Worm (Caenorhabditis elegans) whole organism, young adult: ENCODE measurements around the gene K08D12.8.
A peak's percentile ranks its signal among the peaks of the same experiment; 100 is the strongest.

Experiments
- B0019.2 ChIP-seq: fragments of 200-800 bp; sonication (Bioruptor generic); conservative IDR thresholded peaks from 2 replicates; pipeline ENCODE4 v1.3.6; 2022; ENCODE audit warnings: missing genetic modification reagents, missing genetic modification characterization, missing compliant biosample characterization
- B0261.1 ChIP-seq: sonication (generic microtip); optimal IDR thresholded peaks from 2 replicates; lab custom pipeline; 2016; ENCODE audit warnings: mild to moderate bottlenecking, missing genetic modification characterization, moderate library complexity, missing compliant biosample characterization
- B0336.3 ChIP-seq: fragments of 200-800 bp; sonication (Bioruptor generic); IDR thresholded peaks from 2 replicates; pipeline ENCODE4 v1.3.6; 2022; ENCODE audit warnings: missing genetic modification characterization, missing compliant biosample characterization
- F22D6.2 ChIP-seq: sonication (generic microtip); optimal IDR thresholded peaks from 2 replicates; lab custom pipeline; 2016; ENCODE audit warnings: mild to moderate bottlenecking, missing genetic modification characterization, missing compliant biosample characterization
- F52B5.7 ChIP-seq: sonication (generic microtip); optimal IDR thresholded peaks from 2 replicates; lab custom pipeline; 2016; ENCODE audit warnings: mild to moderate bottlenecking, missing genetic modification characterization, missing compliant biosample characterization
- F57C9.4 ChIP-seq: sonication (generic microtip); optimal IDR thresholded peaks from 2 replicates; lab custom pipeline; 2017; ENCODE audit warnings: mild to moderate bottlenecking, missing genetic modification characterization, missing compliant biosample characterization
- K12H6.12 ChIP-seq: fragments of 200-800 bp; sonication (Bioruptor generic); optimal IDR thresholded peaks from 2 replicates; lab custom pipeline; 2018; ENCODE audit warnings: mild to moderate bottlenecking, missing genetic modification characterization, missing compliant biosample characterization
- T07F8.4 ChIP-seq: sonication (generic microtip); optimal IDR thresholded peaks from 2 replicates; lab custom pipeline; 2016; ENCODE audit warnings: mild to moderate bottlenecking, missing genetic modification characterization, moderate library complexity, missing compliant biosample characterization
- Y53F4B.3 ChIP-seq: fragments of 200-800 bp; sonication (Bioruptor generic); IDR thresholded peaks from 2 replicates; pipeline ENCODE4 v1.3.6; 2022; ENCODE audit warnings: missing genetic modification reagents, missing genetic modification characterization, missing compliant biosample characterization
- Y53G8AR.9 ChIP-seq: fragments of 200-800 bp; sonication (Bioruptor generic); conservative IDR thresholded peaks from 2 replicates; pipeline ENCODE4 v1.3.6; 2022; ENCODE audit warnings: missing genetic modification reagents, missing genetic modification characterization, missing compliant biosample characterization
- Y56A3A.18 ChIP-seq: fragments of 200-800 bp; sonication (Bioruptor generic); IDR thresholded peaks from 2 replicates; pipeline ENCODE4 v1.3.6; 2022; ENCODE audit warnings: missing genetic modification reagents, missing genetic modification characterization, missing compliant biosample characterization
- Y79H2A.3 ChIP-seq: fragments of 200-800 bp; sonication (Bioruptor generic); conservative IDR thresholded peaks from 2 replicates; pipeline ENCODE4 v1.3.6; 2022; ENCODE audit warnings: missing genetic modification reagents, missing genetic modification characterization, missing compliant biosample characterization
- Y95B8A.8 ChIP-seq: fragments of 200-800 bp; sonication (Bioruptor generic); IDR thresholded peaks from 2 replicates; pipeline ENCODE4 v1.3.6; 2022; ENCODE audit warnings: missing genetic modification reagents, missing genetic modification characterization, missing compliant biosample characterization
- ZK185.1 ChIP-seq: sonication (generic microtip); optimal IDR thresholded peaks from 2 replicates; lab custom pipeline; 2016; ENCODE audit warnings: mild to moderate bottlenecking, missing genetic modification characterization, missing compliant biosample characterization; ENCODE audit not compliant: poor library complexity, severe bottlenecking
- aptf-3 ChIP-seq: fragments of 200-800 bp; sonication (Bioruptor generic); IDR thresholded peaks from 2 replicates; pipeline ENCODE4 v1.3.6; 2022; ENCODE audit warnings: missing genetic modification characterization, missing compliant biosample characterization
- attf-6 ChIP-seq: fragments of 200-800 bp; sonication (Bioruptor generic); IDR thresholded peaks from 2 replicates; pipeline ENCODE4 v1.3.6; 2022; ENCODE audit warnings: missing genetic modification reagents, missing genetic modification characterization, missing compliant biosample characterization
- cebp-2 ChIP-seq: fragments of 200-800 bp; sonication (Bioruptor generic); IDR thresholded peaks from 2 replicates; pipeline ENCODE4 v1.3.6; 2022; ENCODE audit warnings: missing genetic modification characterization, missing compliant biosample characterization
- chd-7 ChIP-seq: sonication (generic microtip); optimal IDR thresholded peaks from 2 replicates; lab custom pipeline; 2016; ENCODE audit warnings: mild to moderate bottlenecking, missing genetic modification characterization, moderate library complexity, missing compliant biosample characterization
- dox-1 ChIP-seq: fragments of 200-800 bp; sonication (Bioruptor generic); IDR thresholded peaks from 2 replicates; pipeline ENCODE4 v1.3.6; 2022; ENCODE audit warnings: missing genetic modification reagents, missing genetic modification characterization, missing compliant biosample characterization
- dpl-1 ChIP-seq: fragments of 150-350 bp; optimal IDR thresholded peaks from 2 replicates; lab custom pipeline; 2014; ENCODE audit warnings: missing biosample characterization, missing genetic modification reagents, missing genetic modification characterization
- efl-1 ChIP-seq: fragments of 150-350 bp; optimal IDR thresholded peaks from 2 replicates; lab custom pipeline; 2014; ENCODE audit warnings: missing biosample characterization, missing genetic modification reagents, missing genetic modification characterization
- egl-44 ChIP-seq: fragments of 200-800 bp; sonication (Bioruptor generic); IDR thresholded peaks from 2 replicates; pipeline ENCODE4 v1.3.6; 2022; ENCODE audit warnings: missing genetic modification reagents, missing genetic modification characterization, missing compliant biosample characterization
- ets-4 ChIP-seq: fragments of 200-800 bp; sonication (Bioruptor generic); optimal IDR thresholded peaks from 2 replicates; lab custom pipeline; 2018; ENCODE audit warnings: mild to moderate bottlenecking, missing genetic modification characterization, missing compliant biosample characterization
- gei-17 ChIP-seq: fragments of 200-800 bp; sonication (Bioruptor generic); optimal IDR thresholded peaks from 2 replicates; lab custom pipeline; 2018; ENCODE audit warnings: mild to moderate bottlenecking, missing genetic modification characterization, missing compliant biosample characterization
- hmg-1.2 ChIP-seq: fragments of 200-800 bp; sonication (Bioruptor generic); IDR thresholded peaks from 2 replicates; pipeline ENCODE4 v1.3.6; 2022; ENCODE audit warnings: missing genetic modification reagents, missing genetic modification characterization, missing compliant biosample characterization
- lin-35 ChIP-seq, 3 experiments: fragments of 150-350 bp in 2 of 3; sonication (generic microtip) in 1 of 3; optimal IDR thresholded peaks; 2 replicates each; lab custom pipeline; 2014 to 2018; ENCODE audit warnings: missing biosample characterization in 3 of 3, missing genetic modification characterization in 3 of 3, missing genetic modification reagents in 3 of 3
- lin-40 ChIP-seq: sonication (generic microtip); optimal IDR thresholded peaks from 2 replicates; lab custom pipeline; 2016; ENCODE audit warnings: missing genetic modification characterization, mild to moderate bottlenecking, missing compliant biosample characterization, missing genotype, missing genetic modification reagents
- lin-54 ChIP-seq: fragments of 200-800 bp; sonication (Bioruptor generic); optimal IDR thresholded peaks from 2 replicates; lab custom pipeline; 2018; ENCODE audit warnings: mild to moderate bottlenecking, missing genetic modification characterization, missing compliant biosample characterization
- madf-10 ChIP-seq: sonication (generic microtip); optimal IDR thresholded peaks from 2 replicates; lab custom pipeline; 2016; ENCODE audit warnings: mild to moderate bottlenecking, missing genetic modification characterization, missing compliant biosample characterization
- madf-3 ChIP-seq: fragments of 200-800 bp; sonication (Bioruptor generic); IDR thresholded peaks from 2 replicates; pipeline ENCODE4 v1.3.6; 2022; ENCODE audit warnings: missing genetic modification reagents, missing genetic modification characterization, missing compliant biosample characterization
- madf-8 ChIP-seq: fragments of 200-800 bp; sonication (Bioruptor generic); conservative IDR thresholded peaks from 2 replicates; pipeline ENCODE4 v1.3.6; 2022; ENCODE audit warnings: missing genetic modification reagents, missing genetic modification characterization, missing compliant biosample characterization
- mcd-1 ChIP-seq: fragments of 200-800 bp; sonication (Bioruptor generic); IDR thresholded peaks from 2 replicates; pipeline ENCODE4 v1.3.6; 2022; ENCODE audit warnings: missing genetic modification reagents, missing genetic modification characterization, missing compliant biosample characterization
- mel-28 ChIP-seq: sonication (generic microtip); optimal IDR thresholded peaks from 2 replicates; lab custom pipeline; 2016; ENCODE audit warnings: borderline replicate concordance, mild to moderate bottlenecking, missing genetic modification characterization, missing compliant biosample characterization
- mes-4 ChIP-seq: sonication (generic microtip); optimal IDR thresholded peaks from 2 replicates; lab custom pipeline; 2016; ENCODE audit warnings: missing genotype, missing genetic modification characterization, missing compliant biosample characterization
- nhr-179 ChIP-seq: sonication (generic microtip); optimal IDR thresholded peaks from 2 replicates; lab custom pipeline; 2016; ENCODE audit warnings: mild to moderate bottlenecking, missing genetic modification characterization, missing compliant biosample characterization
- pbrm-1 ChIP-seq: fragments of 200-800 bp; sonication (Bioruptor generic); IDR thresholded peaks from 2 replicates; pipeline ENCODE4 v1.3.6; 2022; ENCODE audit warnings: missing genetic modification reagents, missing genetic modification characterization, missing compliant biosample characterization
- pha-4 ChIP-seq: fragments of 150-350 bp; sonication (generic microtip); optimal IDR thresholded peaks from 2 replicates; lab custom pipeline; 2014; ENCODE audit warnings: missing biosample characterization, missing genetic modification reagents, missing genetic modification characterization
- rec-8 ChIP-seq, 2 experiments: sonication (generic microtip); optimal IDR thresholded peaks; 2 replicates each; lab custom pipeline; 2016; ENCODE audit warnings: mild to moderate bottlenecking in 2 of 2, missing genetic modification characterization in 2 of 2, missing genetic modification reagents in 2 of 2, missing genotype in 2 of 2, missing biosample characterization in 1 of 2, missing compliant biosample characterization in 1 of 2, moderate library complexity in 1 of 2
- sea-2 ChIP-seq: fragments of 200-800 bp; sonication (Bioruptor generic); IDR thresholded peaks from 2 replicates; pipeline ENCODE4 v1.3.6; 2022; ENCODE audit warnings: missing genetic modification characterization, missing compliant biosample characterization
- snpc-1.3 ChIP-seq: sonication (generic microtip); optimal IDR thresholded peaks from 2 replicates; lab custom pipeline; 2017; ENCODE audit warnings: missing genetic modification characterization, mild to moderate bottlenecking, missing compliant biosample characterization, antibody characterized with exemption, moderate library complexity, missing genotype, missing genetic modification reagents; ENCODE audit not compliant: insufficient read depth
- snpc-3.4 ChIP-seq: sonication (generic microtip); optimal IDR thresholded peaks from 2 replicates; lab custom pipeline; 2017; ENCODE audit warnings: missing genetic modification characterization, mild to moderate bottlenecking, missing compliant biosample characterization, antibody characterized with exemption, moderate library complexity, missing genotype, missing genetic modification reagents
- snpc-4 ChIP-seq, 5 experiments: fragments of 150-350 bp in 1 of 5; sonication (generic microtip) in 4 of 5; optimal IDR thresholded peaks; 2 replicates each; lab custom pipeline; 2014 to 2018; ENCODE audit warnings: missing genetic modification characterization in 5 of 5, missing biosample characterization in 3 of 5, antibody characterized with exemption in 2 of 5, mild to moderate bottlenecking in 2 of 5, missing compliant biosample characterization in 2 of 5, missing genotype in 2 of 5, moderate library complexity in 2 of 5, missing genetic modification reagents in 1 of 5
- xnd-1 ChIP-seq: sonication (generic microtip); optimal IDR thresholded peaks from 2 replicates; lab custom pipeline; 2016; ENCODE audit warnings: missing genotype, missing genetic modification reagents, missing genetic modification characterization, missing compliant biosample characterization
- zim-3 ChIP-seq: sonication (generic microtip); optimal IDR thresholded peaks from 2 replicates; lab custom pipeline; 2017; ENCODE audit warnings: mild to moderate bottlenecking, missing genetic modification characterization, moderate library complexity, missing compliant biosample characterization
- ztf-18 ChIP-seq: sonication (generic microtip); optimal IDR thresholded peaks from 2 replicates; lab custom pipeline; 2016; ENCODE audit warnings: missing genotype, mild to moderate bottlenecking, missing genetic modification characterization, missing compliant biosample characterization
- ztf-22 ChIP-seq: fragments of 200-800 bp; sonication (Bioruptor generic); optimal IDR thresholded peaks from 2 replicates; lab custom pipeline; 2018; ENCODE audit warnings: mild to moderate bottlenecking, missing genetic modification characterization, moderate library complexity, missing compliant biosample characterization
- ztf-6 ChIP-seq: fragments of 200-800 bp; sonication (Bioruptor generic); IDR thresholded peaks from 2 replicates; pipeline ENCODE4 v1.3.6; 2022; ENCODE audit warnings: missing genetic modification reagents, missing genetic modification characterization, missing compliant biosample characterization

K08D12.8 gene

ce11 chrIV:1711029-1711489, 14.9 kb upstream of the K08D12.8 start, which contains the start of gene rpi-2 (continued):
- peak; percentile 91 for TF ChIP-seq aptf-3 (GFP tag; lab: Robert Waterston, UW)
- 0 out of 2 replicates have a peak, but pooled peaks have one; percentile 65 for TF ChIP-seq cebp-2 (GFP tag; lab: Robert Waterston, UW)
- peak; percentile 86 for TF ChIP-seq mcd-1 (GFP tag; lab: Robert Waterston, UW)
- TF ChIP-seq B0336.3: peak; percentile 97
- no peak for TF ChIP-seq ztf-22 (GFP tag; lab: Kevin White, UChicago)
- peak; percentile 22 for TF ChIP-seq lin-40 (tag; lab: Kevin White, UChicago)
- TF ChIP-seq attf-6 (GFP tag; lab: Robert Waterston, UW): peak; percentile 90
- peak; percentile 42 for TF ChIP-seq K12H6.12 (tag; lab: Kevin White, UChicago)
- TF ChIP-seq Y95B8A.8 (GFP tag; lab: Robert Waterston, UW): peak; percentile 92
- peak; percentile 58 for TF ChIP-seq Y53F4B.3 (GFP tag; lab: Robert Waterston, UW)
- peak; percentile 93 for TF ChIP-seq madf-3 (GFP tag; lab: Robert Waterston, UW)
- TF ChIP-seq snpc-3.4 (tag; lab: Kevin White, UChicago): peak; percentile 87
- peak; percentile 40 to 50 for TF ChIP-seq rec-8 (tag; optimal IDR thresholded peaks at IDR 0.05; lab: Kevin White, UChicago)
- 0 out of 2 replicates have a peak, but pooled peaks have one; percentile 21 for TF ChIP-seq sea-2 (GFP tag; lab: Robert Waterston, UW)
- peak; percentile 92 for TF ChIP-seq zim-3 (tag; lab: Kevin White, UChicago)
- TF ChIP-seq ztf-18 (tag; lab: Kevin White, UChicago): peak; percentile 58
- TF ChIP-seq efl-1 (GFP tag; lab: Kevin White, UChicago): no peak
- no peak for TF ChIP-seq madf-10 (tag; lab: Kevin White, UChicago)
- no peak for TF ChIP-seq pha-4 (tag; lab: Kevin White, UChicago)
- no peak for TF ChIP-seq F57C9.4 (tag; lab: Kevin White, UChicago)
- TF ChIP-seq madf-8 (GFP tag; lab: Robert Waterston, UW): peak; percentile 51
- no peak for TF ChIP-seq mel-28 (tag; lab: Kevin White, UChicago)
- peak; percentile 98 for TF ChIP-seq Y79H2A.3 (GFP tag; lab: Robert Waterston, UW)
- no peak for TF ChIP-seq snpc-1.3 (tag; lab: Kevin White, UChicago)
- TF ChIP-seq lin-35 (GFP tag; optimal IDR thresholded peaks at IDR 0.05; lab: Kevin White, UChicago): peak in 2 of 3 experiments; percentile 21 to 53
- no peak for TF ChIP-seq nhr-179
- TF ChIP-seq lin-54 (GFP tag; lab: Kevin White, UChicago): peak; percentile 86
- TF ChIP-seq dox-1 (GFP tag; lab: Robert Waterston, UW): peak; percentile 82
- TF ChIP-seq ets-4 (GFP tag; lab: Kevin White, UChicago): peak; percentile 34
- peak; percentile 97 for TF ChIP-seq F52B5.7 (tag; lab: Kevin White, UChicago)
- TF ChIP-seq pbrm-1 (GFP tag; lab: Robert Waterston, UW): peak; percentile 83
- TF ChIP-seq hmg-1.2 (GFP tag; lab: Robert Waterston, UW): peak; percentile 59
- TF ChIP-seq ZK185.1 (tag; lab: Kevin White, UChicago): no peak
- TF ChIP-seq mes-4 (tag; lab: Kevin White, UChicago): peak; percentile 60
- TF ChIP-seq Y53G8AR.9 (GFP tag; lab: Robert Waterston, UW): peak; percentile 96
- TF ChIP-seq dpl-1: peak; percentile 17
- TF ChIP-seq egl-44: peak; percentile 93
- no peak for TF ChIP-seq F22D6.2
- peak; percentile 83 for TF ChIP-seq chd-7
- peak; percentile 71 for TF ChIP-seq T07F8.4 (tag; lab: Kevin White, UChicago)
- TF ChIP-seq Y56A3A.18: peak; percentile 74; the same call in 1 of the 2 replicates
- TF ChIP-seq B0261.1: peak; percentile 21
- no peak for TF ChIP-seq B0019.2 (GFP tag; lab: Robert Waterston, UW)
- TF ChIP-seq ztf-6 (GFP tag; lab: Robert Waterston, UW): no peak
- TF ChIP-seq gei-17: peak; percentile 5
- no peak for TF ChIP-seq snpc-4 (GFP tag; optimal IDR thresholded peaks at IDR 0.05; lab: Kevin White, UChicago)
- TF ChIP-seq snpc-4 (tag; optimal IDR thresholded peaks at IDR 0.05; lab: Kevin White, UChicago): peak in 3 of 4 experiments; percentile 48 to 61 (median 56)
- peak; percentile 69 for TF ChIP-seq xnd-1 (tag; lab: Kevin White, UChicago)
